Worm (Caenorhabditis elegans): Measurements from ENCODE around the gene srw-79.

Gene srw-79

ce11 chrII:2920817-2921458, 25.6 kb upstream of the srw-79 start (continued):
- TF ChIP-seq daf-8 (GFP tag; IDR thresholded peaks at IDR 0.05) = no peak
- TF ChIP-seq spr-1 (tag; optimal IDR thresholded peaks at IDR 0.05) = peak; percentile 8
- peak; percentile 14 for TF ChIP-seq nhr-28 (tag; optimal IDR thresholded peaks at IDR 0.05)
- no peak for TF ChIP-seq nhr-41 (GFP tag; IDR thresholded peaks at IDR 0.05)
- no peak for TF ChIP-seq attf-4 (tag; optimal IDR thresholded peaks at IDR 0.05)
- TF ChIP-seq saeg-2 (GFP tag; IDR thresholded peaks at IDR 0.05) = no peak
- peak; percentile 70 for TF ChIP-seq lin-38 (GFP tag; IDR thresholded peaks at IDR 0.05)
- no peak for TF ChIP-seq nhr-6 (tag; optimal IDR thresholded peaks at IDR 0.05)
- TF ChIP-seq daf-12 (tag; optimal IDR thresholded peaks at IDR 0.05) = no peak
- TF ChIP-seq fos-1 (tag; optimal IDR thresholded peaks at IDR 0.05) = no peak
- peak; percentile 43 for TF ChIP-seq duxl-1 (tag; optimal IDR thresholded peaks at IDR 0.05; ENCODE audit: poor library complexity)
- TF ChIP-seq ZK337.2 (GFP tag; IDR thresholded peaks at IDR 0.05) = no peak
- TF ChIP-seq Y5F2A.4 (GFP tag; optimal IDR thresholded peaks at IDR 0.05) = peak; percentile 37
- peak; percentile 28 for TF ChIP-seq fkh-10 (GFP tag; optimal IDR thresholded peaks at IDR 0.05)
- peak; percentile 79 for TF ChIP-seq hmg-1.1 (GFP tag; IDR thresholded peaks at IDR 0.05)
- TF ChIP-seq lsy-2 (tag; optimal IDR thresholded peaks at IDR 0.05) = peak in 1 of 2 experiments; percentile 55
- TF ChIP-seq ceh-82 (tag; optimal IDR thresholded peaks at IDR 0.05) = no peak
- TF ChIP-seq lin-13 (GFP tag; optimal IDR thresholded peaks at IDR 0.05) = peak; percentile 30
- TF ChIP-seq php-3 (GFP tag; IDR thresholded peaks at IDR 0.05) = peak; percentile 53
- TF ChIP-seq snpc-1.2 (GFP tag; IDR thresholded peaks at IDR 0.05) = no peak
- TF ChIP-seq jun-1 (tag; optimal IDR thresholded peaks at IDR 0.05) = no peak
- peak; percentile 76 to 91 for TF ChIP-seq mdl-1 (tag; optimal IDR thresholded peaks at IDR 0.05)
- TF ChIP-seq lin-15B (tag; optimal IDR thresholded peaks at IDR 0.05) = no peak
- TF ChIP-seq hlh-30 (tag; optimal IDR thresholded peaks at IDR 0.05; ENCODE audit: insufficient read depth) = peak; percentile 97
- no peak for TF ChIP-seq set-16 (GFP tag; IDR thresholded peaks at IDR 0.05)
- TF ChIP-seq mep-1 (tag; optimal IDR thresholded peaks at IDR 0.05) = peak; percentile 49
- 0 out of 2 replicates have a peak, but pooled peaks have one; percentile 11 for TF ChIP-seq T26A8.4 (GFP tag; IDR thresholded peaks at IDR 0.05)
- TF ChIP-seq unc-39 (tag; optimal IDR thresholded peaks at IDR 0.05) = no peak
- no peak for TF ChIP-seq spr-3 (GFP tag; optimal IDR thresholded peaks at IDR 0.05)
- TF ChIP-seq dve-1 (tag; optimal IDR thresholded peaks at IDR 0.05; ENCODE audit: insufficient read depth) = peak; percentile 59
- TF ChIP-seq arid-1 (GFP tag; conservative IDR thresholded peaks at IDR 0.05) = peak; percentile 67; the same call in 1 of the 2 replicates
- no peak for TF ChIP-seq rbr-2 (tag; optimal IDR thresholded peaks at IDR 0.05)
- 0 out of 2 replicates have a peak, but pooled peaks have one; percentile 6 for TF ChIP-seq zfp-3 (GFP tag; conservative IDR thresholded peaks at IDR 0.05)
- peak; percentile 18 for TF ChIP-seq F10B5.3 (tag; optimal IDR thresholded peaks at IDR 0.05)
- TF ChIP-seq ceh-62 (tag; optimal IDR thresholded peaks at IDR 0.05) = no peak
- TF ChIP-seq F26F4.8 (GFP tag; conservative IDR thresholded peaks at IDR 0.05) = no peak
- peak in 1 of 2 experiments; percentile 7 for TF ChIP-seq hif-1 (tag; optimal IDR thresholded peaks at IDR 0.05)
- TF ChIP-seq mxl-2 (GFP tag; conservative IDR thresholded peaks at IDR 0.05) = no peak; the same call in 1 of the 2 replicates
- TF ChIP-seq unc-130 (GFP tag; optimal IDR thresholded peaks at IDR 0.05) = peak; percentile 64
- TF ChIP-seq T20F7.1 (GFP tag; optimal IDR thresholded peaks at IDR 0.05) = no peak
- no peak for TF ChIP-seq aly-2 (tag; optimal IDR thresholded peaks at IDR 0.05)
- TF ChIP-seq nhr-48 (tag; optimal IDR thresholded peaks at IDR 0.05) = peak; percentile 60
- TF ChIP-seq tag-97 (GFP tag; IDR thresholded peaks at IDR 0.05) = 0 out of 2 replicates have a peak, but pooled peaks have one; percentile 15

Measured in whole organism, L4 larva.